Worm (Caenorhabditis elegans) whole organism, young adult: ENCODE results near the gene coq-8.

Source experiments
- ama-1 ChIP-seq, 3 experiments: fragments of 150-350 bp in 1 of 3; sonication (generic microtip) in 2 of 3; optimal IDR thresholded peaks; 2 replicates each; lab custom pipeline; 2014 to 2018; ENCODE audit warnings: missing biosample characterization in 2 of 3, missing genetic modification characterization in 2 of 3, missing genetic modification reagents in 2 of 3
- lsy-27 ChIP-seq: sonication (generic microtip); optimal IDR thresholded peaks from 2 replicates; lab custom pipeline; 2017; ENCODE audit warnings: missing genetic modification characterization, mild to moderate bottlenecking, missing compliant biosample characterization, antibody characterized with exemption, missing genotype, borderline replicate concordance; ENCODE audit not compliant: insufficient read depth
- snpc-4 ChIP-seq, 5 experiments: fragments of 150-350 bp in 1 of 5; sonication (generic microtip) in 4 of 5; optimal IDR thresholded peaks; 2 replicates each; lab custom pipeline; 2014 to 2018; ENCODE audit warnings: missing genetic modification characterization in 5 of 5, missing biosample characterization in 3 of 5, antibody characterized with exemption in 2 of 5, mild to moderate bottlenecking in 2 of 5, missing compliant biosample characterization in 2 of 5, missing genotype in 2 of 5, moderate library complexity in 2 of 5, missing genetic modification reagents in 1 of 5
- zfh-2 ChIP-seq: fragments of 200-800 bp; sonication (Bioruptor generic); conservative IDR thresholded peaks from 2 replicates; pipeline ENCODE4 v1.3.6; 2022; ENCODE audit warnings: missing genetic modification reagents, missing genetic modification characterization, missing compliant biosample characterization

DNA sequence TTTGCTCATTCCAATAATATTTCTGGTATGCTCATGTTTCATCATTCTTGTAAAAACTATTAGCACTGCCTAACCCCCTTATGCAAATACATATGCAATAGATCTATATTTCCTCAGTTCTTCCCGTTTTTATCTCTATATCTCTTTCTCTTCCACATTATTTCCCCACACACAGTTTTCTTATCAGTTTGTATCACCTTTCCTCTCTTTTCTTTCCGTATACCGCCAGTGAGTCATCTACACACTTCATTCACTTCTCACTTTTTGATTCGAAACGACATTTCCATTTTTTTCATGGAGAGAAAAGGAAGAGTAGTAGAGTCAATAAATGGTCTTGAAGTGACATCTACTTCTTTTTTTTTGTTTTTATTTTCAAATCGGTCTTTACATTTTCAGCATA is 43.1 kb downstream of the coq-8 start:
- TF ChIP-seq zfh-2 (no peak), snpc-4 (GFP tag; optimal IDR thresholded peaks at IDR 0.05; lab: Kevin White, UChicago) (no peak), snpc-4 (tag; optimal IDR thresholded peaks at IDR 0.05; lab: Kevin White, UChicago) (no peak), lsy-27 (tag; lab: Kevin White, UChicago) (no peak), ama-1 (optimal IDR thresholded peaks at IDR 0.05; lab: Kevin White, UChicago) (no peak), ama-1 (GFP tag; optimal IDR thresholded peaks at IDR 0.05; lab: Kevin White, UChicago) (no peak)
